Worm (Caenorhabditis elegans) whole organism, late embryonic: Measurements from ENCODE around the gene Y64H9A.2.

Experiments used
- F13H6.1 ChIP-seq: sonication (generic microtip); optimal IDR thresholded peaks from 2 replicates; lab custom pipeline; 2016; ENCODE audit warnings: missing genetic modification characterization, missing compliant biosample characterization
- Y22D7AL.16 ChIP-seq: sonication (generic microtip); optimal IDR thresholded peaks from 2 replicates; lab custom pipeline; 2016; ENCODE audit warnings: missing genetic modification characterization, missing compliant biosample characterization
- ama-1 ChIP-seq: fragments of 150-350 bp; optimal IDR thresholded peaks from 2 replicates; lab custom pipeline; 2014
- ceh-14 ChIP-seq: sonication (generic microtip); optimal IDR thresholded peaks from 2 replicates; lab custom pipeline; 2016; ENCODE audit warnings: missing genotype, missing genetic modification characterization, missing compliant biosample characterization
- ceh-18 ChIP-seq: sonication (generic microtip); optimal IDR thresholded peaks from 2 replicates; lab custom pipeline; 2016; ENCODE audit warnings: missing genetic modification characterization, missing compliant biosample characterization
- ceh-19 ChIP-seq: fragments of 200-800 bp; sonication (Bioruptor generic); optimal IDR thresholded peaks from 2 replicates; lab custom pipeline; 2018; ENCODE audit warnings: mild to moderate bottlenecking, missing genetic modification characterization, missing compliant biosample characterization
- ceh-2 ChIP-seq: sonication (generic microtip); optimal IDR thresholded peaks from 2 replicates; lab custom pipeline; 2016; ENCODE audit warnings: missing genotype, missing genetic modification characterization, missing compliant biosample characterization
- ceh-24 ChIP-seq: sonication (generic microtip); optimal IDR thresholded peaks from 2 replicates; lab custom pipeline; 2016; ENCODE audit warnings: mild to moderate bottlenecking, missing genetic modification characterization, missing compliant biosample characterization
- ceh-34 ChIP-seq: sonication (generic microtip); optimal IDR thresholded peaks from 2 replicates; lab custom pipeline; 2016; ENCODE audit warnings: mild to moderate bottlenecking, missing genetic modification characterization, missing compliant biosample characterization
- ceh-45 ChIP-seq: fragments of 200-800 bp; sonication (Bioruptor generic); IDR thresholded peaks from 2 replicates; pipeline ENCODE4 v1.3.6; 2022; ENCODE audit warnings: missing genetic modification reagents, missing genetic modification characterization, missing compliant biosample characterization
- ceh-48 ChIP-seq: sonication (generic microtip); optimal IDR thresholded peaks from 2 replicates; lab custom pipeline; 2016; ENCODE audit warnings: missing genetic modification characterization, inconsistent platforms, missing compliant biosample characterization
- ceh-6 ChIP-seq: fragments of 200-800 bp; sonication (Bioruptor generic); optimal IDR thresholded peaks from 2 replicates; lab custom pipeline; 2018; ENCODE audit warnings: mild to moderate bottlenecking, missing genetic modification characterization, missing compliant biosample characterization
- che-1 ChIP-seq: sonication (generic microtip); optimal IDR thresholded peaks from 2 replicates; lab custom pipeline; 2016; ENCODE audit warnings: mild to moderate bottlenecking, missing genetic modification characterization, missing compliant biosample characterization
- dmd-4 ChIP-seq: sonication (generic microtip); optimal IDR thresholded peaks from 2 replicates; lab custom pipeline; 2016; ENCODE audit warnings: borderline replicate concordance, missing genetic modification characterization, missing compliant biosample characterization
- dve-1 ChIP-seq: sonication (generic microtip); optimal IDR thresholded peaks from 2 replicates; lab custom pipeline; 2017; ENCODE audit warnings: antibody characterized with exemption, mild to moderate bottlenecking, missing genetic modification characterization, missing compliant biosample characterization
- ets-4 ChIP-seq: sonication (generic microtip); optimal IDR thresholded peaks from 2 replicates; lab custom pipeline; 2016; ENCODE audit warnings: missing genetic modification characterization, missing compliant biosample characterization
- eyg-1 ChIP-seq: sonication (generic microtip); optimal IDR thresholded peaks from 2 replicates; lab custom pipeline; 2016; ENCODE audit warnings: missing genotype, missing genetic modification characterization, missing compliant biosample characterization
- fkh-6 ChIP-seq: sonication (generic microtip); optimal IDR thresholded peaks from 2 replicates; lab custom pipeline; 2016; ENCODE audit warnings: missing genetic modification characterization, missing compliant biosample characterization
- gmeb-2 ChIP-seq: sonication (generic microtip); optimal IDR thresholded peaks from 2 replicates; lab custom pipeline; 2016; ENCODE audit warnings: missing genetic modification characterization, inconsistent platforms, missing compliant biosample characterization
- hlh-13 ChIP-seq: fragments of 200-800 bp; sonication (Bioruptor generic); optimal IDR thresholded peaks from 2 replicates; lab custom pipeline; 2018; ENCODE audit warnings: mild to moderate bottlenecking, missing genetic modification characterization, missing compliant biosample characterization
- hlh-15 ChIP-seq: sonication (generic microtip); optimal IDR thresholded peaks from 2 replicates; lab custom pipeline; 2016; ENCODE audit warnings: missing genetic modification characterization, missing compliant biosample characterization
- hlh-6 ChIP-seq: sonication (generic microtip); optimal IDR thresholded peaks from 2 replicates; lab custom pipeline; 2016; ENCODE audit warnings: missing genotype, missing genetic modification characterization, missing compliant biosample characterization
- hlh-8 ChIP-seq: sonication (generic microtip); optimal IDR thresholded peaks from 2 replicates; lab custom pipeline; 2016; ENCODE audit warnings: missing genotype, missing genetic modification characterization, missing compliant biosample characterization
- lim-6 ChIP-seq: sonication (generic microtip); optimal IDR thresholded peaks from 2 replicates; lab custom pipeline; 2016; ENCODE audit warnings: missing genetic modification characterization, missing compliant biosample characterization
- lin-11 ChIP-seq: fragments of 200-800 bp; sonication (Bioruptor generic); optimal IDR thresholded peaks from 2 replicates; lab custom pipeline; 2018; ENCODE audit warnings: mild to moderate bottlenecking, missing genetic modification characterization, missing compliant biosample characterization
- mec-3 ChIP-seq: sonication (generic microtip); optimal IDR thresholded peaks from 2 replicates; lab custom pipeline; 2016; ENCODE audit warnings: borderline replicate concordance, missing genetic modification characterization, missing compliant biosample characterization
- npax-4 ChIP-seq: sonication (generic microtip); optimal IDR thresholded peaks from 2 replicates; lab custom pipeline; 2016; ENCODE audit warnings: missing genetic modification characterization, missing compliant biosample characterization
- odd-2 ChIP-seq: sonication (generic microtip); optimal IDR thresholded peaks from 2 replicates; lab custom pipeline; 2017; ENCODE audit warnings: antibody characterized with exemption, mild to moderate bottlenecking, missing genetic modification characterization, missing compliant biosample characterization
- pat-9 ChIP-seq: fragments of 200-800 bp; sonication (Bioruptor generic); optimal IDR thresholded peaks from 2 replicates; lab custom pipeline; 2018; ENCODE audit warnings: mild to moderate bottlenecking, missing genetic modification characterization, moderate library complexity, missing compliant biosample characterization
- pqm-1 ChIP-seq: sonication (generic microtip); optimal IDR thresholded peaks from 2 replicates; lab custom pipeline; 2016; ENCODE audit warnings: missing genetic modification characterization, missing compliant biosample characterization
- pros-1 ChIP-seq: fragments of 150-350 bp; optimal IDR thresholded peaks from 2 replicates; lab custom pipeline; 2014; ENCODE audit warnings: missing biosample characterization, missing genetic modification reagents, missing genetic modification characterization
- ref-2 ChIP-seq: sonication (generic microtip); optimal IDR thresholded peaks from 2 replicates; lab custom pipeline; 2016; ENCODE audit warnings: missing genetic modification characterization, missing compliant biosample characterization
- rnt-1 ChIP-seq: sonication (generic microtip); optimal IDR thresholded peaks from 2 replicates; lab custom pipeline; 2016; ENCODE audit warnings: missing genetic modification characterization, missing compliant biosample characterization
- sdc-2 ChIP-seq: sonication (generic microtip); optimal IDR thresholded peaks from 2 replicates; lab custom pipeline; 2016; ENCODE audit warnings: missing genotype, missing genetic modification characterization, missing compliant biosample characterization
- sox-4 ChIP-seq: sonication (generic microtip); optimal IDR thresholded peaks from 2 replicates; lab custom pipeline; 2017; ENCODE audit warnings: mild to moderate bottlenecking, missing genetic modification characterization, inconsistent platforms, missing compliant biosample characterization
- tbx-2 ChIP-seq: sonication (generic microtip); optimal IDR thresholded peaks from 2 replicates; lab custom pipeline; 2016; ENCODE audit warnings: missing genetic modification characterization, missing compliant biosample characterization
- tbx-7 ChIP-seq: sonication (generic microtip); optimal IDR thresholded peaks from 2 replicates; lab custom pipeline; 2016; ENCODE audit warnings: missing genotype, missing genetic modification characterization, missing compliant biosample characterization
- ttx-3 ChIP-seq: sonication (generic microtip); optimal IDR thresholded peaks from 2 replicates; lab custom pipeline; 2016; ENCODE audit warnings: missing genetic modification reagents, missing genetic modification characterization, missing compliant biosample characterization
- unc-42 ChIP-seq: sonication (generic microtip); optimal IDR thresholded peaks from 2 replicates; lab custom pipeline; 2016; ENCODE audit warnings: missing genotype, missing genetic modification characterization, missing compliant biosample characterization
- unc-55 ChIP-seq: sonication (generic microtip); optimal IDR thresholded peaks from 2 replicates; lab custom pipeline; 2017; ENCODE audit warnings: missing biosample characterization, missing genetic modification reagents, missing genetic modification characterization
- zip-5 ChIP-seq: sonication (generic microtip); optimal IDR thresholded peaks from 2 replicates; lab custom pipeline; 2016; ENCODE audit warnings: missing genetic modification characterization, missing compliant biosample characterization
- ztf-16 ChIP-seq: sonication (generic microtip); optimal IDR thresholded peaks from 2 replicates; lab custom pipeline; 2017; ENCODE audit warnings: missing genetic modification characterization, missing compliant biosample characterization

The Y64H9A.2 gene

ce11 chrX:5031742-5032141 is 12.0 kb upstream of the Y64H9A.2 start:
- TF ChIP-seq hlh-8 (tag; lab: Kevin White, UChicago) = no peak
- TF ChIP-seq ceh-6 (GFP tag; lab: Kevin White, UChicago) = no peak
- TF ChIP-seq pros-1 = no peak
- TF ChIP-seq unc-42 (tag; lab: Kevin White, UChicago) = peak; percentile 98

ce11 chrX:5033868-5034267 is 9.9 kb upstream of the Y64H9A.2 start, which contains the start of gene ZC449.4:
Gene ZC449.4, minus strand, starts transcription at chrX:5033968.
- no peak for TF ChIP-seq sox-4
- TF ChIP-seq lin-11 (tag; lab: Kevin White, UChicago) = no peak
- TF ChIP-seq zip-5 (tag; lab: Kevin White, UChicago) = no peak
- no peak for TF ChIP-seq ceh-2 (tag; lab: Kevin White, UChicago)
- TF ChIP-seq pqm-1 (tag; lab: Kevin White, UChicago) = no peak
- TF ChIP-seq, all 69 proteins: peak for 0

ce11 chrX:5037673-5038072 is 6.1 kb upstream of the Y64H9A.2 start, which contains the start of gene ZC449.5:
Gene ZC449.5, minus strand, starts transcription at chrX:5037773.
- TF ChIP-seq ceh-18 (tag; lab: Kevin White, UChicago) (no peak), ceh-24 (tag; lab: Kevin White, UChicago) (no peak), hlh-15 (tag; lab: Kevin White, UChicago) (no peak), ceh-48 (tag; lab: Kevin White, UChicago) (no peak), Y22D7AL.16 (tag; lab: Kevin White, UChicago) (no peak), hlh-13 (no peak), ceh-45 (GFP tag; lab: Robert Waterston, UW) (no peak), rnt-1 (tag; lab: Kevin White, UChicago) (no peak), che-1 (tag; lab: Kevin White, UChicago) (no peak), sox-4 (no peak), hlh-6 (no peak), eyg-1 (tag; lab: Kevin White, UChicago) (no peak), ama-1 (lab: Kevin White, UChicago) (no peak), ttx-3 (tag; lab: Kevin White, UChicago) (no peak), ceh-14 (tag; lab: Kevin White, UChicago) (no peak)
- TF ChIP-seq, all 69 proteins: peak for 0

- TF ChIP-seq dmd-4 (tag; lab: Kevin White, UChicago) (no peak), unc-55 (GFP tag; lab: Kevin White, UChicago) (peak; percentile 81), eyg-1 (tag; lab: Kevin White, UChicago) (no peak)
Observed at ce11 chrX:5038812-5039211, 5.0 kb upstream of the Y64H9A.2 start.

- no peak for TF ChIP-seq dve-1 (tag; lab: Kevin White, UChicago)
- no peak for TF ChIP-seq odd-2 (tag; lab: Kevin White, UChicago)
- no peak for TF ChIP-seq tbx-7 (tag; lab: Kevin White, UChicago)
- TF ChIP-seq ref-2 = no peak
- TF ChIP-seq hlh-8 (tag; lab: Kevin White, UChicago) = no peak
- TF ChIP-seq pros-1 = no peak
- no peak for TF ChIP-seq mec-3 (tag; lab: Kevin White, UChicago)
- TF ChIP-seq sdc-2 = no peak
- no peak for TF ChIP-seq hlh-6
Observed at ce11 chrX:5040038-5040437, 3.7 kb upstream of the Y64H9A.2 start.

- TF ChIP-seq hlh-13 (peak; percentile 89), pat-9 (tag; lab: Kevin White, UChicago) (peak; percentile 77), ztf-16 (peak; percentile 1), gmeb-2 (peak; percentile 66), tbx-2 (tag; lab: Kevin White, UChicago) (peak; percentile 93), ceh-6 (GFP tag; lab: Kevin White, UChicago) (peak; percentile 59), lin-11 (tag; lab: Kevin White, UChicago) (peak; percentile 79), fkh-6 (tag; lab: Kevin White, UChicago) (peak; percentile 84), hlh-6 (peak; percentile 84), sdc-2 (peak; percentile 38), ttx-3 (tag; lab: Kevin White, UChicago) (peak; percentile 15), lim-6 (tag; lab: Kevin White, UChicago) (peak; percentile 68), ets-4 (tag; lab: Kevin White, UChicago) (peak; percentile 34), ref-2 (peak; percentile 56), unc-42 (tag; lab: Kevin White, UChicago) (peak; percentile 18), ceh-34 (tag; lab: Kevin White, UChicago) (peak; percentile 25), hlh-8 (tag; lab: Kevin White, UChicago) (peak; percentile 79), npax-4 (peak; percentile 31), Y22D7AL.16 (tag; lab: Kevin White, UChicago) (peak; percentile 92), eyg-1 (tag; lab: Kevin White, UChicago) (peak; percentile 37), ceh-19 (GFP tag; lab: Kevin White, UChicago) (peak; percentile 73), F13H6.1 (tag; lab: Kevin White, UChicago) (peak; percentile 66)
Observed at ce11 chrX:5056199-5056598, 12.4 kb downstream of the Y64H9A.2 start.
